Worm (Caenorhabditis elegans) whole organism, young adult: ENCODE data around the gene ebp-2.

Experiments used
- B0261.1 ChIP-seq: sonication (generic microtip); optimal IDR thresholded peaks from 2 replicates; lab custom pipeline; 2016; ENCODE audit warnings: mild to moderate bottlenecking, missing genetic modification characterization, moderate library complexity, missing compliant biosample characterization
- F22D6.2 ChIP-seq: sonication (generic microtip); optimal IDR thresholded peaks from 2 replicates; lab custom pipeline; 2016; ENCODE audit warnings: mild to moderate bottlenecking, missing genetic modification characterization, missing compliant biosample characterization
- F39B2.1 ChIP-seq: fragments of 200-800 bp; sonication (Bioruptor generic); IDR thresholded peaks from 2 replicates; pipeline ENCODE4 v1.3.6; 2022; ENCODE audit warnings: missing genetic modification reagents, missing genetic modification characterization, missing compliant biosample characterization
- F57A8.1 ChIP-seq: fragments of 200-800 bp; sonication (Bioruptor generic); optimal IDR thresholded peaks from 2 replicates; lab custom pipeline; 2018; ENCODE audit warnings: mild to moderate bottlenecking, missing genetic modification characterization, moderate library complexity, missing compliant biosample characterization
- F57C9.4 ChIP-seq: sonication (generic microtip); optimal IDR thresholded peaks from 2 replicates; lab custom pipeline; 2017; ENCODE audit warnings: mild to moderate bottlenecking, missing genetic modification characterization, missing compliant biosample characterization
- Y53G8AR.9 ChIP-seq: fragments of 200-800 bp; sonication (Bioruptor generic); conservative IDR thresholded peaks from 2 replicates; pipeline ENCODE4 v1.3.6; 2022; ENCODE audit warnings: missing genetic modification reagents, missing genetic modification characterization, missing compliant biosample characterization
- Y67H2A.10 ChIP-seq: fragments of 200-800 bp; sonication (Bioruptor generic); conservative IDR thresholded peaks from 2 replicates; pipeline ENCODE4 v1.3.6; 2022; ENCODE audit warnings: missing genetic modification reagents, missing genetic modification characterization, missing compliant biosample characterization
- Y79H2A.3 ChIP-seq: fragments of 200-800 bp; sonication (Bioruptor generic); conservative IDR thresholded peaks from 2 replicates; pipeline ENCODE4 v1.3.6; 2022; ENCODE audit warnings: missing genetic modification reagents, missing genetic modification characterization, missing compliant biosample characterization
- atf-7 ChIP-seq: sonication (generic microtip); optimal IDR thresholded peaks from 2 replicates; lab custom pipeline; 2017; ENCODE audit warnings: mild to moderate bottlenecking, missing genetic modification characterization, missing compliant biosample characterization
- bed-2 ChIP-seq: fragments of 200-800 bp; sonication (Bioruptor generic); IDR thresholded peaks from 2 replicates; pipeline ENCODE4 v1.3.6; 2022; ENCODE audit warnings: missing genetic modification reagents, missing genetic modification characterization, missing compliant biosample characterization
- die-1 ChIP-seq: sonication (generic microtip); optimal IDR thresholded peaks from 2 replicates; lab custom pipeline; 2016; ENCODE audit warnings: missing genotype, mild to moderate bottlenecking, missing genetic modification characterization, missing compliant biosample characterization
- dpl-1 ChIP-seq: fragments of 150-350 bp; optimal IDR thresholded peaks from 2 replicates; lab custom pipeline; 2014; ENCODE audit warnings: missing biosample characterization, missing genetic modification reagents, missing genetic modification characterization
- egrh-3 ChIP-seq: fragments of 200-800 bp; sonication (Bioruptor generic); IDR thresholded peaks from 2 replicates; pipeline ENCODE4 v1.3.6; 2022; ENCODE audit warnings: missing genetic modification reagents, missing genetic modification characterization, missing compliant biosample characterization
- hmg-1.2 ChIP-seq: fragments of 200-800 bp; sonication (Bioruptor generic); IDR thresholded peaks from 2 replicates; pipeline ENCODE4 v1.3.6; 2022; ENCODE audit warnings: missing genetic modification reagents, missing genetic modification characterization, missing compliant biosample characterization
- lin-40 ChIP-seq: sonication (generic microtip); optimal IDR thresholded peaks from 2 replicates; lab custom pipeline; 2016; ENCODE audit warnings: missing genetic modification characterization, mild to moderate bottlenecking, missing compliant biosample characterization, missing genotype, missing genetic modification reagents
- lin-54 ChIP-seq: fragments of 200-800 bp; sonication (Bioruptor generic); optimal IDR thresholded peaks from 2 replicates; lab custom pipeline; 2018; ENCODE audit warnings: mild to moderate bottlenecking, missing genetic modification characterization, missing compliant biosample characterization
- mes-4 ChIP-seq: sonication (generic microtip); optimal IDR thresholded peaks from 2 replicates; lab custom pipeline; 2016; ENCODE audit warnings: missing genotype, missing genetic modification characterization, missing compliant biosample characterization
- nfyb-1 ChIP-seq: fragments of 200-800 bp; sonication (Bioruptor generic); IDR thresholded peaks from 2 replicates; pipeline ENCODE4 v1.3.6; 2022; ENCODE audit warnings: missing genetic modification reagents, missing genetic modification characterization, missing compliant biosample characterization
- nhr-179 ChIP-seq: sonication (generic microtip); optimal IDR thresholded peaks from 2 replicates; lab custom pipeline; 2016; ENCODE audit warnings: mild to moderate bottlenecking, missing genetic modification characterization, missing compliant biosample characterization
- nhr-80 ChIP-seq: sonication (generic microtip); optimal IDR thresholded peaks from 2 replicates; lab custom pipeline; 2016; ENCODE audit warnings: missing genetic modification characterization, missing compliant biosample characterization
- nhr-90 ChIP-seq: sonication (generic microtip); optimal IDR thresholded peaks from 2 replicates; lab custom pipeline; 2016; ENCODE audit warnings: missing genotype, mild to moderate bottlenecking, missing genetic modification characterization, missing compliant biosample characterization
- tbp1 ChIP-seq: fragments of 200-800 bp; sonication (Bioruptor generic); optimal IDR thresholded peaks from 2 replicates; lab custom pipeline; 2018; ENCODE audit warnings: mild to moderate bottlenecking, missing genetic modification characterization, missing compliant biosample characterization
- unc-62 ChIP-seq: fragments of 150-350 bp; optimal IDR thresholded peaks from 2 replicates; lab custom pipeline; 2014; ENCODE audit warnings: missing biosample characterization, missing genetic modification reagents, missing genetic modification characterization
- ztf-25 ChIP-seq: fragments of 200-800 bp; sonication (Bioruptor generic); IDR thresholded peaks from 2 replicates; pipeline ENCODE4 v1.3.6; 2022; ENCODE audit warnings: missing genetic modification reagents, missing genetic modification characterization, missing compliant biosample characterization
- ztf-26 ChIP-seq: sonication (generic microtip); optimal IDR thresholded peaks from 2 replicates; lab custom pipeline; 2017; ENCODE audit warnings: missing genetic modification characterization, missing compliant biosample characterization

The ebp-2 gene

DNA sequence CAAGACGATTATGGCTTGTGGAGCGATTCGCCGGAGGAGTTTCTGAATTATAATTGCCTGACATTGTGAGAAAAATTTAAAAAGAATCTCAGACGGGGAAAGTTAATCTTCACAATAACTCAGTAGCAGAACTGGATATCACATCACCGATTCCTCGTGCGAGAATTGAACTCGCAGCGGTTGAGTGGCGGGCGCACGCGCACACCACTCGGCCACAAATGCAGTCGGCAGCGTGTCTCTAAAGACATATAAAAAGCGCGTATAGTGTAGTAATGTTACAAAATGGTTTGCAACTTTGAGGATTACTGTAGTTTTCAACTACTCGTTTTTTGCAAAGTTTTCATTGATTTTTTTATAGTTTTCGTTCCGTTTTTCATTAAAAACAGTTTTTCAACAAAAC is 42.1 kb downstream of the ebp-2 start (continued):
- peak; percentile 61; the same call in 1 of the 2 replicates for TF ChIP-seq Y79H2A.3
- peak; percentile 50 for TF ChIP-seq egrh-3 (GFP tag; lab: Robert Waterston, UW)
- peak; percentile 75 for TF ChIP-seq nhr-179
- TF ChIP-seq mes-4: peak; percentile 90
- no peak for TF ChIP-seq unc-62
- TF ChIP-seq F57C9.4 (tag; lab: Kevin White, UChicago): peak; percentile 72
- no peak for TF ChIP-seq bed-2 (GFP tag; lab: Robert Waterston, UW)
- peak; percentile 98 for TF ChIP-seq die-1 (tag; lab: Kevin White, UChicago)
- peak; percentile 87 for TF ChIP-seq ztf-26 (tag; lab: Kevin White, UChicago)
- peak; percentile 98 for TF ChIP-seq F57A8.1 (GFP tag; lab: Kevin White, UChicago)
- peak; percentile 86 for TF ChIP-seq atf-7 (tag; lab: Kevin White, UChicago)

DNA sequence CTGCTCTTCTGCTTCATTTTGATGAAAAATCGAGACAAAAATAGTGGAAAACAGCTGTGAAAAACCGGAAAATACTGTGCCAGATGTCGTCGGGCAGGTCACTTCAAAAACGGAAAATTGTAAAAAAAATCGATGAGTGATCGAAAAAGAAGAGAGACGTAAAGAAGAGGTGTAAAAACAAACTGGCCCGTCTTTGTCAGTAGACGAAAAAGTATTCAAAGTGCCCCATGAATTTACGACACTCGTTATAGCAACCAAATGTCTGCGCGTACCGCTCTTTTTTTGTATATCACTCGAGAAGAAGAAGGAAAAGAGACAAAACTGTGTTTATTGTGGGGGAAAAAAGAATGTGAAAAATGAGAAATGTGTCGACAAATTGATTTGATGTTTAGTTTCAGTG is 42.7 kb downstream of the ebp-2 start, which contains the start of gene twk-5:
Gene twk-5 (minus strand): TSS at position 101 of the 400 bp plus-strand sequence.
- TF ChIP-seq F22D6.2: no peak
- no peak for TF ChIP-seq lin-54
- no peak for TF ChIP-seq tbp1 (GFP tag; lab: Kevin White, UChicago)
- TF ChIP-seq dpl-1 (GFP tag; lab: Kevin White, UChicago): no peak
- no peak for TF ChIP-seq die-1 (tag; lab: Kevin White, UChicago)
- TF ChIP-seq ztf-25 (GFP tag; lab: Robert Waterston, UW): no peak
- TF ChIP-seq mes-4: no peak

DNA sequence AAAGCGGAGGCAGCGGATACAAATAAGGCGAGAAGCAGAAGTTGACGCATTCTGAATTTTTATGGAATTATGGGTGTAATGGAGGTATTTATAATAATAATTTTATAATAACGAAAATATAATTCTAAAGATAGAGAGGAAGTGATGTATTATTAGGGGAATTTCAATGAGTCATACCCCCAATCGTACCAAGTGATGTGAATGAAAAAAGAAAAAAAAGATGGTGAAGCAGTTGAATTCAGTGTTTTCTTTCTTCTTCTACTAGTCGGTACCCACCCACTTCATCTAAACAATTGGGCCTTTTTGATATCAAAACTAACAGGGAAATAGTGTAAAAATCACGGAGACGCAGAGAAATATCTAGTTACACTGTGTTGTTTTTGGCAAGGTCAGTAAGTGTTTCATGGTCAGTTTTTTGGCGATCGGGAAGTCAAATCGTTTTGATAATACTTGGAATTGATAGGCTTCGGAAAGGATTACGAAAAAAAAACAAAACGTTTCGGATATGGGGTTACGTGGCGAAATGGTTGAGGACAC is 44.2 kb downstream of the ebp-2 start, which contains the start of gene ttr-18:
Gene ttr-18 (minus strand): TSS at position 51 of the 537 bp plus-strand sequence.
- peak; percentile 47; the same call in 1 of the 2 replicates for TF ChIP-seq hmg-1.2
- no peak for TF ChIP-seq nhr-90 (tag; lab: Kevin White, UChicago)

DNA sequence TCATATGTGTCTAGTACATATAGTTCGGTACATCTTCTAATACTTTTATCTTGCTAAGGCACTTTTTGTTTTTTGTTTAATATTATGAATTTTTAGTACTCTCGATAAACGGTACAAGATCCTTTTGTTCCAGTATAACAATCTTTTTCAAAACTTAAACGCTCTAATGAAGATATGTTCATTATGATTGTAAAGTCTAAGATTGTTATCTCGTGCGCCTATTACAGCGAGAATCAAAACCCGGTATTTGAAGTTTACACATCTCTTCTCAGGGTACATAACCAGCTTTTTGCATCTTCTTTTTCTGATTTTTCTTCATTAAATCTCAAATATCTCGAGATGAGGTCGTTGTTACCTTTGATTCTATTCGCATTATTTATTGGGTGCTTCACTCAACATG is 45.5 kb downstream of the ebp-2 start, which contains the start of gene B0334.13:
Gene B0334.13 (plus strand): TSS at position 301 of the 400 bp plus-strand sequence.
- no peak for TF ChIP-seq nhr-80 (tag; lab: Kevin White, UChicago)

DNA sequence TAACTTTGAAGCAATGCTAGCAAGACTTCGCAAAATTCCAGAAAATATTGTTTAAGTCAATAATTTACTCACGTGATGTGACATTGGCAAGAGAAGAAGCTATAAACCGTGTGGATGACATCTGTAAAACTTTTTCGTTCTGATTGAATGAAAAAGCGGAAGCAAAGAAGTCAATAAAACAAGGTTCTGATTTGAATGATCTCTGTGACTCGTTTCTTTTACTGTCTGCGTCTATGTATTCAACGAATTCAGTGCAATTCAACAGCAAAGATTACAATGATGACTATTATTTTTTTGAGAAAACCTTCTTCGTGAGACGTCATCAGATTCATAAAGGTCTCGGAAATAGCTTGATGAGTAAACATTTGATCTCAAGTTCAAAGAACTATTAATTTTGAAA is 50.3 kb downstream of the ebp-2 start, which contains the start of gene hacl-1:
Gene hacl-1 (minus strand): TSS at position 121 of the 400 bp plus-strand sequence.
- TF ChIP-seq nhr-80 (tag; lab: Kevin White, UChicago) (peak; percentile 21), lin-40 (tag; lab: Kevin White, UChicago) (peak; percentile 9), nfyb-1 (GFP tag; lab: Robert Waterston, UW) (0 out of 2 replicates have a peak, but pooled peaks have one; percentile 15), B0261.1 (tag; lab: Kevin White, UChicago) (no peak), tbp1 (GFP tag; lab: Kevin White, UChicago) (no peak), Y53G8AR.9 (no peak), lin-54 (peak; percentile 6), Y67H2A.10 (GFP tag; lab: Robert Waterston, UW) (no peak), F39B2.1 (GFP tag; lab: Robert Waterston, UW) (no peak)
